Worm (Caenorhabditis elegans): ENCODE results near the gene smf-1.

DNA sequence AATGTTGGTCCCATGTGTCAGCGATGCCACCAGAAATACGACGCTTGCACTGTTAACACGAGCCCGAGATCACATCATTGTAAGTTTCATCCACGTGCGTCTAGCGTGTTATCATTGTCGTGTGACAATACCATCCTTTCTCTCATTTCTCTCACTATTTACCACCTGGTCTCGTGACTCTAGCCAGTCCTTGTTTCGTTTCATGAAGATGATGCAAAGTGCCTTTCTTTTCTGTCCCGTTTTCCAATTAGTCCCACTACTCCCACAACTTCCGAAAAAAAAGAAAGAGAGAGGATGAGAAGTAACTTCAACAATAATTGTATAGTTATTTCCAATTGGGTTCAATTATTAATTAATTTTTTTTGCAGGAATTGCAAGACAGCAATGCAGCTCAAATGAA is 20.0 kb upstream of the smf-1 start:
- TF ChIP-seq flt-1 (GFP tag; IDR thresholded peaks at IDR 0.05) (no peak), pes-1 (GFP tag; IDR thresholded peaks at IDR 0.05) (no peak), aly-1 (tag; optimal IDR thresholded peaks at IDR 0.05) (no peak), ama-1 (optimal IDR thresholded peaks at IDR 0.05) (no peak), tra-4 (tag; optimal IDR thresholded peaks at IDR 0.05) (no peak), ets-7 (tag; optimal IDR thresholded peaks at IDR 0.05) (no peak)

Data from whole organism, early embryonic.